Fruit fly (Drosophila melanogaster) whole organism, adult: Measurements from ENCODE around the gene CG7806.

Source experiments
- CG11617 ChIP-seq: fragments of 200-800 bp; sonication (Bioruptor generic); optimal IDR thresholded peaks from 2 replicates; lab custom pipeline; 2017; ENCODE audit warnings: mild to moderate bottlenecking, missing biosample characterization, missing genetic modification reagents, missing genetic modification characterization
- CG12768 ChIP-seq: fragments of 200-800 bp; sonication (Bioruptor generic); optimal IDR thresholded peaks from 2 replicates; lab custom pipeline; 2017; ENCODE audit warnings: missing biosample characterization, missing genetic modification characterization, mild to moderate bottlenecking, moderate library complexity, missing genetic modification reagents
- CG14711 ChIP-seq: fragments of 200-800 bp; sonication (Bioruptor generic); optimal IDR thresholded peaks from 2 replicates; lab custom pipeline; 2018; ENCODE audit warnings: missing biosample characterization, mild to moderate bottlenecking, missing genetic modification characterization, moderate library complexity
- CG1620 ChIP-seq: fragments of 200-800 bp; sonication (Bioruptor generic); optimal IDR thresholded peaks from 2 replicates; lab custom pipeline; 2016; ENCODE audit warnings: missing biosample characterization, missing genetic modification characterization
- CG33017 ChIP-seq: fragments of 200-800 bp; sonication (Bioruptor generic); optimal IDR thresholded peaks from 2 replicates; lab custom pipeline; 2018; ENCODE audit warnings: missing biosample characterization, mild to moderate bottlenecking, missing genetic modification characterization, moderate library complexity
- CG5204 ChIP-seq: fragments of 200-800 bp; sonication (Bioruptor generic); optimal IDR thresholded peaks from 2 replicates; lab custom pipeline; 2016; ENCODE audit warnings: missing biosample characterization, missing genetic modification characterization
- CG7045 ChIP-seq: fragments of 200-800 bp; sonication (Bioruptor generic); optimal IDR thresholded peaks from 2 replicates; lab custom pipeline; 2017; ENCODE audit warnings: missing biosample characterization, mild to moderate bottlenecking, missing genetic modification characterization
- Clk ChIP-seq: fragments of 200-800 bp; sonication (Bioruptor generic); optimal IDR thresholded peaks from 2 replicates; lab custom pipeline; 2017; ENCODE audit warnings: missing biosample characterization, missing genetic modification characterization
- Crg-1 ChIP-seq: fragments of 200-800 bp; sonication (Bioruptor generic); optimal IDR thresholded peaks from 2 replicates; lab custom pipeline; 2016; ENCODE audit warnings: missing biosample characterization, missing genetic modification characterization
- Hr96 ChIP-seq: fragments of 200-800 bp; sonication (Bioruptor generic); optimal IDR thresholded peaks from 2 replicates; lab custom pipeline; 2016; ENCODE audit warnings: missing biosample characterization, missing genetic modification characterization
- Mnt ChIP-seq: fragments of 200-800 bp; sonication (Bioruptor generic); optimal IDR thresholded peaks from 2 replicates; lab custom pipeline; 2016; ENCODE audit warnings: missing biosample characterization, mild to moderate bottlenecking, missing genetic modification characterization
- bab1 ChIP-seq: fragments of 200-800 bp; sonication (Bioruptor generic); optimal IDR thresholded peaks from 3 replicates; lab custom pipeline; 2019; ENCODE audit warnings: missing biosample characterization, mild to moderate bottlenecking, missing genetic modification characterization, moderate library complexity
- cic ChIP-seq: fragments of 200-800 bp; sonication (Bioruptor generic); optimal IDR thresholded peaks from 2 replicates; lab custom pipeline; 2017; ENCODE audit warnings: missing biosample characterization, mild to moderate bottlenecking, missing genetic modification characterization, moderate library complexity
- cnc ChIP-seq, 2 experiments: fragments of >200 bp; optimal IDR thresholded peaks; 2 replicates each; lab custom pipeline; 2017
- kay ChIP-seq: fragments of 200-800 bp; sonication (Bioruptor generic); peaks from one replicate; lab custom pipeline; 2016; ENCODE audit warnings: missing biosample characterization, missing genetic modification characterization, borderline replicate concordance
- ovo ChIP-seq: fragments of 200-800 bp; sonication (Bioruptor generic); optimal IDR thresholded peaks from 2 replicates; lab custom pipeline; 2016; ENCODE audit warnings: missing biosample characterization, missing genetic modification characterization
- pad ChIP-seq: fragments of 200-800 bp; sonication (Bioruptor generic); optimal IDR thresholded peaks from 3 replicates; lab custom pipeline; 2017; ENCODE audit warnings: missing biosample characterization, missing genetic modification characterization, mild to moderate bottlenecking, moderate library complexity, missing genetic modification reagents
- tj ChIP-seq: fragments of 200-800 bp; sonication (Bioruptor generic); optimal IDR thresholded peaks from 3 replicates; lab custom pipeline; 2017; ENCODE audit warnings: missing biosample characterization, mild to moderate bottlenecking, missing genetic modification characterization, moderate library complexity
- toe ChIP-seq: fragments of 200-800 bp; sonication (Bioruptor generic); optimal IDR thresholded peaks from 2 replicates; lab custom pipeline; 2016; ENCODE audit warnings: missing biosample characterization, missing genetic modification characterization

Gene CG7806

dm6 chr2L:8334705-8335104 is 23.5 kb downstream of the CG7806 start:
- peak; percentile 20 for TF ChIP-seq bab1 (GFP tag; lab: Kevin White, UChicago)
- TF ChIP-seq CG33017 (tag; lab: Kevin White, UChicago) = no peak
- TF ChIP-seq Clk (GFP tag; lab: Kevin White, UChicago) = no peak
- TF ChIP-seq tj (GFP tag; lab: Kevin White, UChicago) = no peak
- no peak for TF ChIP-seq kay (GFP tag; lab: Kevin White, UChicago)
- TF ChIP-seq ovo (GFP tag; lab: Kevin White, UChicago) = no peak
- no peak for TF ChIP-seq CG5204 (GFP tag; lab: Kevin White, UChicago)

DNA sequence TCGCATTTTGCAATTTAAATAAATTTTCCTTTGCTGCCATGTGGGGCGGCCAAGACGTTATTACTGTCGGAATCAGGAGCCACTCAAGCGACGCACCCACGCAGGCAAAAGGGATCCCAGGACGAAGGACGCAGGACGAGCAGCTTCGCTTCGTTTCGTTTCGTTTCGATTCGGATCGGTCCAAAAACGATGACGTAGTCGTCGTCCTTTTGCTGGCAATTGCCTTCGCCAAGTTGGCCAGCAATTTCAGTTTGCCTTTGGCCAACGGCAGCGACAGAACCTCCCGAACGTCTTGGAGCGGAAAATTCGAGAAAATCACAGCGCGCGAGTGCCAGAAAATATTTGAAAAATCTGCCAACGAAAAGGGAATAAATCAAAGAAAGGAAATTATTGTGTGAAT is 26.8 kb downstream of the CG7806 start, which contains the start of gene witty:
Gene witty, plus strand, starts transcription at position 249 of the 400 bp plus-strand sequence.
- no peak for TF ChIP-seq Crg-1 (GFP tag; lab: Kevin White, UChicago)
- TF ChIP-seq cic (GFP tag; lab: Kevin White, UChicago) = no peak
- TF ChIP-seq kay (GFP tag; lab: Kevin White, UChicago) = no peak
- no peak for TF ChIP-seq ovo (GFP tag; lab: Kevin White, UChicago)
- TF ChIP-seq pad (GFP tag; lab: Kevin White, UChicago) = no peak
- no peak for TF ChIP-seq CG1620
- no peak for TF ChIP-seq cnc (optimal IDR thresholded peaks at IDR 0.05; lab: Kevin White, UChicago)

DNA sequence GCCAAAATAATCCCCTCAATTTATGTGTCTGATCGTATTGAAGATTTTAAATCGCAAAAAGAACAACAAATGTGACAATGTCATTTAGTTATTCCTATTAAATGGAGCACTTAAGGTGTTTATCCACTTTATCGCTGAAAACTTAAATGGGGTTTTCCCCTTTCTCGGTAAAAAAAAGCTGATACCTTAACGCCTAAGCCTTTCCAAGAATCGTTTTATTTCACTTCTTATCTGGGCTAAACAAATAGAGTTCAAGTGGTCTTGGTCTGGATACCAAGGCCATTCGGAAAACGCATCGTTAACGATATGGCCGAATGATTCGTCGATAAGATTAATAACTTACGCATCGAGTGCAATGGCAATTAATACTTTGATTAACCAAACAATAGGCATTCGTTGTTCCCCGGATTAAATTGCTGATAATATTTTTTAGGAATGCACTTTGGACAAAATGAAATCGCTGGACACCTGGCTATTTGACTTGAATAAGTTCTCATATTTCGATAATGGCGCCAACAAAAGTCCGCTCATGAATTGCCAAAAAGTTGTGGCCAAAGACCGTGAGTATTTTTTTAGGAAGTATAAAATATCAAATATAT is 28.7 kb downstream of the CG7806 start:
- TF ChIP-seq CG7045 (GFP tag; lab: Kevin White, UChicago) (no peak), cnc (optimal IDR thresholded peaks at IDR 0.05; lab: Kevin White, UChicago) (no peak), bab1 (GFP tag; lab: Kevin White, UChicago) (no peak), CG12768 (GFP tag; lab: Kevin White, UChicago) (no peak), tj (GFP tag; lab: Kevin White, UChicago) (no peak), ovo (GFP tag; lab: Kevin White, UChicago) (no peak), CG33017 (tag; lab: Kevin White, UChicago) (no peak), CG11617 (GFP tag; lab: Kevin White, UChicago) (no peak)

DNA sequence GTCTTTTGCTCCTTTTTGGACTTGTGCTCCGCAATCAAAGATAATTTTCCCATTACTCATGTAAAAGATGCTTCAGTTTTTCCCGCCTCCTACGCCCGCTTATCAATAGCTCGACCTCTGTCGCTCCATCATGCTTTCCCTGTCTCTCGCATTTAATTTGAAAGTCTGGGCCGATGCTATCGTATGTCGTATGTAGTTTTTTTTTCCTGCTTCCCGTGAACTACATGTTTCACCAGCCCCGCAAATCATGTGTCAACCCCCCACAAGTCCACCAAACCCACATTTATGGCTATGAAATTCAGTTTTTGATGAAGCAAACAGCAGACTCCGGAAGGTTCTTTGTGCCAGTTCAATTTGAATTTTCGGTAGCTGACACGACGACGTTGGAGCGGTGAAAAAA is 31.2 kb downstream of the CG7806 start, which contains the start of gene CG14273:
Gene CG14273, plus strand, starts transcription at position 301 of the 400 bp plus-strand sequence.
- no peak for TF ChIP-seq CG1620
- no peak for TF ChIP-seq ovo (GFP tag; lab: Kevin White, UChicago)
- no peak for TF ChIP-seq CG14711 (tag; lab: Kevin White, UChicago)
- no peak for TF ChIP-seq Hr96 (GFP tag; lab: Kevin White, UChicago)
- no peak for TF ChIP-seq CG11617 (GFP tag; lab: Kevin White, UChicago)
- TF ChIP-seq CG7045 (GFP tag; lab: Kevin White, UChicago) = no peak
- TF ChIP-seq Mnt (GFP tag; lab: Kevin White, UChicago) = no peak
- TF ChIP-seq CG5204 (GFP tag; lab: Kevin White, UChicago) = no peak
- TF ChIP-seq Clk (GFP tag; lab: Kevin White, UChicago) = no peak
- no peak for TF ChIP-seq Crg-1 (GFP tag; lab: Kevin White, UChicago)

DNA sequence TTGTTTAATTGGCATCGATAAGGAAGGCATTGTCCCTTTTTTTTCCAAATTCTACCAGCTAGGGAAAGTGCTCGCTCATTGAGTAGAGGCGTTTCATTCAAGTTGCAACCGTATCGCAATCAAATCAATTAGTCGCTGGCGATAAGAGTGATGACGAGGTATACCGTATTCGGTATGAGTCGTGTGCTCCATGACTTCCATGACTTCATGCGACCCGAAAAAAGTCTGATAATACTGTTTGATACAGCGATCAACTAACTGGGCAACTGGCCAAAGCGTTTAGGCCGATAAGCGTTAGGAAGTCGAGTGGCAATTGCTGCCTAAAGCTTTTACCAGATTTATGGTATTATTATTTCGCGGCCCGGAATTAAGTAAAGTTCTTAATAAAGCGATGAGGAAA is 33.3 kb downstream of the CG7806 start:
- no peak for TF ChIP-seq kay (GFP tag; lab: Kevin White, UChicago)
- TF ChIP-seq CG14711 (tag; lab: Kevin White, UChicago) = no peak
- no peak for TF ChIP-seq Clk (GFP tag; lab: Kevin White, UChicago)
- TF ChIP-seq cic (GFP tag; lab: Kevin White, UChicago) = peak; percentile 71

- no peak for TF ChIP-seq bab1 (GFP tag; lab: Kevin White, UChicago)
- TF ChIP-seq tj (GFP tag; lab: Kevin White, UChicago) = no peak
- TF ChIP-seq CG11617 (GFP tag; lab: Kevin White, UChicago) = no peak
- TF ChIP-seq CG33017 (tag; lab: Kevin White, UChicago) = no peak
Observed at dm6 chr2L:8346260-8346659, 35.1 kb downstream of the CG7806 start, which contains the start of gene CG7778. Gene CG7778 (plus strand): TSS chr2L:8346620.

- TF ChIP-seq ovo (GFP tag; lab: Kevin White, UChicago) (no peak), kay (GFP tag; lab: Kevin White, UChicago) (peak; percentile 56)
Observed at dm6 chr2L:8350560-8351171, 39.5 kb downstream of the CG7806 start.

dm6 chr2L:8351333-8351732 is 40.1 kb downstream of the CG7806 start:
- no peak for TF ChIP-seq CG14711 (tag; lab: Kevin White, UChicago)
- no peak for TF ChIP-seq CG1620
- TF ChIP-seq toe (GFP tag; lab: Kevin White, UChicago) = no peak
- TF ChIP-seq Clk (GFP tag; lab: Kevin White, UChicago) = no peak
- no peak for TF ChIP-seq Mnt (GFP tag; lab: Kevin White, UChicago)
- TF ChIP-seq CG33017 (tag; lab: Kevin White, UChicago) = no peak
- TF ChIP-seq Crg-1 (GFP tag; lab: Kevin White, UChicago) = no peak
- TF ChIP-seq cic (GFP tag; lab: Kevin White, UChicago) = no peak
- TF ChIP-seq kay (GFP tag; lab: Kevin White, UChicago) = no peak
- TF ChIP-seq cnc (optimal IDR thresholded peaks at IDR 0.05; lab: Kevin White, UChicago) = no peak
- TF ChIP-seq CG7045 (GFP tag; lab: Kevin White, UChicago) = no peak
- no peak for TF ChIP-seq CG11617 (GFP tag; lab: Kevin White, UChicago)
- TF ChIP-seq pad (GFP tag; lab: Kevin White, UChicago) = no peak
- no peak for TF ChIP-seq CG12768 (GFP tag; lab: Kevin White, UChicago)
- no peak for TF ChIP-seq tj (GFP tag; lab: Kevin White, UChicago)
- TF ChIP-seq bab1 (GFP tag; lab: Kevin White, UChicago) = no peak
